Fruit fly (Drosophila melanogaster) whole organism, embryonic: Measurements from ENCODE around the gene jhamt.

Experiments used
- B-H1 ChIP-seq: fragments of 200-800 bp; sonication (Bioruptor generic); IDR thresholded peaks from 3 replicates; pipeline ENCODE4 v1.3.6; 2022; ENCODE audit warnings: missing biosample characterization, missing genetic modification characterization
- CG11723 ChIP-seq: fragments of 200-800 bp; sonication (Bioruptor generic); optimal IDR thresholded peaks from 2 replicates; lab custom pipeline; 2017; ENCODE audit warnings: missing biosample characterization, mild to moderate bottlenecking, missing genetic modification characterization
- CG12236 ChIP-seq: fragments of 200-800 bp; sonication (Bioruptor generic); optimal IDR thresholded peaks from 2 replicates; lab custom pipeline; 2016; ENCODE audit warnings: missing biosample characterization, missing genetic modification characterization
- CG16813 ChIP-seq: fragments of 200-800 bp; sonication (Bioruptor generic); IDR thresholded peaks from 3 replicates; pipeline ENCODE4 v1.3.6; 2022; ENCODE audit warnings: missing biosample characterization, missing genetic modification characterization; ENCODE audit not compliant: partially characterized antibody
- CG17361 ChIP-seq: fragments of 200-800 bp; sonication (Bioruptor generic); IDR thresholded peaks from 3 replicates; pipeline ENCODE4 v1.3.6; 2022; ENCODE audit warnings: missing biosample characterization, missing genetic modification characterization
- CG1792 ChIP-seq: fragments of 200-800 bp; sonication (Bioruptor generic); optimal IDR thresholded peaks from 2 replicates; lab custom pipeline; 2016; ENCODE audit warnings: missing biosample characterization, missing genetic modification characterization
- CG18764 ChIP-seq: fragments of 200-800 bp; sonication (Bioruptor generic); optimal IDR thresholded peaks from 3 replicates; lab custom pipeline; 2016; ENCODE audit warnings: missing biosample characterization, missing genetic modification characterization
- CG2129 ChIP-seq: fragments of 200-800 bp; sonication (Bioruptor generic); IDR thresholded peaks from 2 replicates; pipeline ENCODE4 v1.3.6; 2022; ENCODE audit warnings: missing biosample characterization, missing genetic modification characterization; ENCODE audit not compliant: partially characterized antibody
- CG2202 ChIP-seq: fragments of 200-800 bp; sonication (Bioruptor generic); optimal IDR thresholded peaks from 2 replicates; lab custom pipeline; 2018; ENCODE audit warnings: missing biosample characterization, mild to moderate bottlenecking, missing genetic modification characterization
- CG3726 ChIP-seq: fragments of 200-800 bp; sonication (Bioruptor generic); IDR thresholded peaks from 3 replicates; pipeline ENCODE4, ENCODE4 v1.3.6; 2022; ENCODE audit warnings: missing biosample characterization, missing genetic modification characterization
- CG4282 ChIP-seq: fragments of 200-800 bp; sonication (Bioruptor generic); optimal IDR thresholded peaks from 2 replicates; lab custom pipeline; 2016; ENCODE audit warnings: missing biosample characterization, missing genetic modification characterization
- CG5180 ChIP-seq: fragments of 200-800 bp; sonication (Bioruptor generic); optimal IDR thresholded peaks from 3 replicates; lab custom pipeline; 2017; ENCODE audit warnings: missing biosample characterization, missing genetic modification characterization, mild to moderate bottlenecking, moderate library complexity, missing genetic modification reagents
- CG6272 ChIP-seq: fragments of 200-800 bp; sonication (Bioruptor generic); IDR thresholded peaks from 2 replicates; pipeline ENCODE4 v1.3.6; 2022; ENCODE audit warnings: missing biosample characterization, missing genetic modification characterization
- CG8359 ChIP-seq: fragments of 200-800 bp; sonication (Bioruptor generic); optimal IDR thresholded peaks from 2 replicates; lab custom pipeline; 2017; ENCODE audit warnings: missing biosample characterization, mild to moderate bottlenecking, missing genetic modification characterization, borderline replicate concordance
- CG8765 ChIP-seq: fragments of 200-800 bp; sonication (Bioruptor generic); IDR thresholded peaks from 2 replicates; pipeline ENCODE4 v1.3.6; 2022; ENCODE audit warnings: missing biosample characterization, missing genetic modification characterization
- CG9876 ChIP-seq: fragments of 200-800 bp; sonication (Bioruptor generic); optimal IDR thresholded peaks from 2 replicates; lab custom pipeline; 2016; ENCODE audit warnings: missing biosample characterization, missing genetic modification characterization
- CoRest ChIP-seq: fragments of 200-800 bp; sonication (Bioruptor generic); optimal IDR thresholded peaks from 3 replicates; lab custom pipeline; 2018; ENCODE audit warnings: missing biosample characterization, mild to moderate bottlenecking, missing genetic modification characterization, moderate library complexity
- D ChIP-seq, 2 experiments: fragments of 200-800 bp in 1 of 2; fragments of >200 bp in 1 of 2; sonication (Bioruptor generic) in 1 of 2; optimal IDR thresholded peaks; 2 replicates in 1 of 2; 3 replicates in 1 of 2; lab custom pipeline; 2017; ENCODE audit warnings: mild to moderate bottlenecking in 1 of 2, missing biosample characterization in 1 of 2, missing genetic modification characterization in 1 of 2, missing genetic modification reagents in 1 of 2
- Doc2 ChIP-seq: fragments of 200-800 bp; sonication (Bioruptor generic); IDR thresholded peaks from 2 replicates; pipeline ENCODE4 v1.3.6; 2022; ENCODE audit warnings: missing biosample characterization, missing genetic modification characterization
- Dref ChIP-seq: fragments of 200-800 bp; sonication (Bioruptor generic); IDR thresholded peaks from 2 replicates; pipeline ENCODE4 v1.3.6; 2022; ENCODE audit warnings: missing biosample characterization, missing genetic modification characterization
- Gug ChIP-seq: fragments of 200-800 bp; sonication (Bioruptor generic); IDR thresholded peaks from 4 replicates; pipeline ENCODE4 v1.3.6; 2022; ENCODE audit warnings: missing biosample characterization, missing genetic modification characterization
- Hsf ChIP-seq: fragments of 200-800 bp; sonication (Bioruptor generic); optimal IDR thresholded peaks from 3 replicates; lab custom pipeline; 2016; ENCODE audit warnings: missing biosample characterization, missing genetic modification characterization
- NFAT ChIP-seq: fragments of 200-800 bp; sonication (Bioruptor generic); IDR thresholded peaks from 2 replicates; pipeline ENCODE4 v1.3.6; 2022; ENCODE audit warnings: missing biosample characterization, missing genetic modification characterization
- Neu2 ChIP-seq: fragments of 200-800 bp; sonication (Bioruptor generic); optimal IDR thresholded peaks from 3 replicates; lab custom pipeline; 2016; ENCODE audit warnings: missing biosample characterization, missing genetic modification characterization, borderline replicate concordance
- Oli ChIP-seq: fragments of 200-800 bp; sonication (Bioruptor generic); optimal IDR thresholded peaks from 2 replicates; lab custom pipeline; 2018; ENCODE audit warnings: missing biosample characterization, mild to moderate bottlenecking, missing genetic modification characterization, moderate library complexity
- Spps ChIP-seq: fragments of 200-800 bp; sonication (Bioruptor generic); optimal IDR thresholded peaks from 2 replicates; lab custom pipeline; 2018; ENCODE audit warnings: missing biosample characterization, mild to moderate bottlenecking, missing genetic modification characterization
- ab ChIP-seq: fragments of 200-800 bp; sonication (Bioruptor generic); optimal IDR thresholded peaks from 2 replicates; lab custom pipeline; 2016; ENCODE audit warnings: missing biosample characterization, missing genetic modification characterization
- al ChIP-seq: fragments of 200-800 bp; sonication (Bioruptor generic); IDR thresholded peaks from 2 replicates; pipeline ENCODE4 v1.3.6; 2022; ENCODE audit warnings: missing biosample characterization, missing genetic modification characterization
- ara ChIP-seq: fragments of 200-800 bp; sonication (Bioruptor generic); IDR thresholded peaks from 2 replicates; pipeline ENCODE4 v1.3.6; 2022; ENCODE audit warnings: missing biosample characterization, missing genetic modification characterization
- bab2 ChIP-seq: fragments of 200-800 bp; sonication (Bioruptor generic); optimal IDR thresholded peaks from 2 replicates; lab custom pipeline; 2016; ENCODE audit warnings: missing biosample characterization, missing genetic modification characterization
- cad ChIP-seq: fragments of >200 bp; optimal IDR thresholded peaks from 2 replicates; lab custom pipeline; 2017; ENCODE audit warnings: missing biosample characterization, missing genetic modification characterization
- caup ChIP-seq: fragments of 200-800 bp; sonication (Bioruptor generic); optimal IDR thresholded peaks from 3 replicates; lab custom pipeline; 2017; ENCODE audit warnings: missing biosample characterization, mild to moderate bottlenecking, missing genetic modification characterization, moderate library complexity; ENCODE audit not compliant: severe bottlenecking
- chinmo ChIP-seq: fragments of 200-800 bp; sonication (Bioruptor generic); IDR thresholded peaks from 4 replicates; pipeline ENCODE4 v1.3.6; 2022; ENCODE audit warnings: missing biosample characterization, missing genetic modification characterization; ENCODE audit not compliant: partially characterized antibody
- dati ChIP-seq: fragments of 200-800 bp; sonication (Bioruptor generic); IDR thresholded peaks from 2 replicates; pipeline ENCODE4 v1.3.6; 2022; ENCODE audit warnings: missing biosample characterization, missing genetic modification characterization
- ewg ChIP-seq: fragments of 200-800 bp; sonication (Bioruptor generic); optimal IDR thresholded peaks from 3 replicates; lab custom pipeline; 2017; ENCODE audit warnings: mild to moderate bottlenecking, missing biosample characterization, missing genetic modification reagents, missing genetic modification characterization
- fru ChIP-seq: fragments of >200 bp; optimal IDR thresholded peaks from 2 replicates; lab custom pipeline; 2017
- gce ChIP-seq: fragments of 200-800 bp; sonication (Bioruptor generic); IDR thresholded peaks from 3 replicates; pipeline ENCODE4 v1.3.6; 2022; ENCODE audit warnings: missing biosample characterization, missing genetic modification characterization
- gem ChIP-seq: fragments of 200-800 bp; sonication (Bioruptor generic); optimal IDR thresholded peaks from 2 replicates; lab custom pipeline; 2019; ENCODE audit warnings: missing biosample characterization, mild to moderate bottlenecking, missing genetic modification characterization, moderate library complexity
- grau ChIP-seq: fragments of 200-800 bp; optimal IDR thresholded peaks from 3 replicates; lab custom pipeline; 2019; ENCODE audit warnings: missing biosample characterization, mild to moderate bottlenecking, missing genetic modification characterization, moderate library complexity
- gsb-n ChIP-seq: fragments of 200-800 bp; sonication (Bioruptor generic); optimal IDR thresholded peaks from 3 replicates; lab custom pipeline; 2018; ENCODE audit warnings: missing biosample characterization, mild to moderate bottlenecking, missing genetic modification characterization
- kay ChIP-seq: fragments of 200-800 bp; sonication (Bioruptor generic); optimal IDR thresholded peaks from 2 replicates; lab custom pipeline; 2016; ENCODE audit warnings: missing biosample characterization, missing genetic modification characterization
- kni ChIP-seq: fragments of 200-800 bp; sonication (Bioruptor generic); optimal IDR thresholded peaks from 3 replicates; lab custom pipeline; 2017; ENCODE audit warnings: mild to moderate bottlenecking, missing biosample characterization, missing genetic modification reagents, missing genetic modification characterization
- repo ChIP-seq: fragments of 200-800 bp; sonication (Bioruptor generic); optimal IDR thresholded peaks from 2 replicates; lab custom pipeline; 2016; ENCODE audit warnings: missing biosample characterization, missing genetic modification characterization
- salm ChIP-seq: fragments of 200-800 bp; sonication (Bioruptor generic); optimal IDR thresholded peaks from 2 replicates; lab custom pipeline; 2018; ENCODE audit warnings: missing biosample characterization, mild to moderate bottlenecking, missing genetic modification characterization
- sc ChIP-seq, 3 experiments: fragments of >200 bp in 2 of 3; fragments of 200-800 bp in 1 of 3; sonication (Bioruptor generic) in 1 of 3; optimal IDR thresholded peaks; 2 replicates in 2 of 3; 3 replicates in 1 of 3; lab custom pipeline; 2017; ENCODE audit warnings: mild to moderate bottlenecking in 1 of 3, missing biosample characterization in 1 of 3, missing genetic modification characterization in 1 of 3, missing genetic modification reagents in 1 of 3
- unc-4 ChIP-seq: fragments of 200-800 bp; sonication (Bioruptor generic); IDR thresholded peaks from 2 replicates; pipeline ENCODE4 v1.3.6; 2022; ENCODE audit warnings: missing biosample characterization, missing genetic modification characterization; ENCODE audit not compliant: partially characterized antibody
- unpg ChIP-seq: fragments of 200-800 bp; sonication (Bioruptor generic); optimal IDR thresholded peaks from 3 replicates; lab custom pipeline; 2018; ENCODE audit warnings: missing biosample characterization, mild to moderate bottlenecking, missing genetic modification characterization, moderate library complexity
- vvl ChIP-seq: fragments of 200-800 bp; sonication (Bioruptor generic); IDR thresholded peaks from 2 replicates; pipeline ENCODE4 v1.3.6; 2022; ENCODE audit warnings: missing biosample characterization, missing genetic modification characterization

Gene jhamt

DNA sequence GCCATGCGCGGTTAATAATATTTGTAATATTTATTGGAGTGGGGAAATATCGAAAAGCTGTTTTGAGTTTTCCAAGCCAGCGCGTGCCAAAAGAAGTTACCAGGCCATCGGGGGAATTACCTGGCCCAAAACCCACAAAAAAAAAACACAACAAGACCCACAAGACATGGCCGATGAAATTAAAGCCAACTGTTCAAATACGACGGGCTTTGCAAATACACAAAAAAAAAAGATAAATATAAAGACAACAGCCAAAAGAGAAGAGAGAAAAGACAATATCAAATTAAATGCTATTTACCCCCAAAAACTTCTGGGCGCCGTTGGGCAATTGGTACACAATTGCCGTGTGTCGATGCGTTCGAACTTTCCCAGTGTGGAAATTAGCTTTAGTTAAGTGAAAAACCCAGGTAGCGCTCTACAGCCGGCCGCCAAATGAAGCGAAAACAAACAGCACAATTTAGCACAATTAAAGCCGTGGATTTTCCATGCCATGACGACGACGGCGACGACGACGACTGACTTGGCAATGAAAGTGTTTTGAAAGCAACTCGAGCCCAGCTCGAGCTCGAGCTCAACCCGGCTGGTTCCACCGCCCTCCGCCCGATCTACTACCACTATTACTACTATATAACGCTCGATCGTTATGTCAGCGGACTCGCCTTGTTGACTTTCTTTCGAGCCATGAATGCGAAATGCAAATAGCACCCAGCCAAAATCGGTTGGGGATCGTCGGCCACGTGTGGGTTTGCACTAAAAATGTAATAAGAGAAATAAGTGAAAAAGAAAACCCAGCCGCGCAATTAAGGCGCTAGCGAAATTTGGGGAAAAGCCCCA lies 47.7 kb upstream of the jhamt start (continued):
- TF ChIP-seq vvl (GFP tag; lab: Robert Waterston, UW): peak; percentile 19; the same call in 1 of the 2 replicates
- TF ChIP-seq CG4282: no peak
- no peak for TF ChIP-seq bab2 (GFP tag; lab: Kevin White, UChicago)
- no peak for TF ChIP-seq dati
- no peak for TF ChIP-seq CG6272
- TF ChIP-seq CG12236 (GFP tag; lab: Kevin White, UChicago): peak; percentile 3
- TF ChIP-seq CG8359 (GFP tag; lab: Kevin White, UChicago): no peak
- TF ChIP-seq Doc2: no peak
- peak; percentile 19 for TF ChIP-seq salm (tag; lab: Kevin White, UChicago)
- no peak for TF ChIP-seq sc (optimal IDR thresholded peaks at IDR 0.05; lab: Kevin White, UChicago)
- no peak for TF ChIP-seq sc (GFP tag; optimal IDR thresholded peaks at IDR 0.05; lab: Kevin White, UChicago)
- TF ChIP-seq gce (GFP tag; lab: Robert Waterston, UW): no peak
- TF ChIP-seq ara (GFP tag; lab: Robert Waterston, UW): no peak
- TF ChIP-seq grau (tag; lab: Kevin White, UChicago): no peak
- peak; percentile 53 for TF ChIP-seq gem
- peak; percentile 84 for TF ChIP-seq caup (GFP tag; lab: Kevin White, UChicago)
- TF ChIP-seq Oli (tag; lab: Kevin White, UChicago): no peak
- TF ChIP-seq D (optimal IDR thresholded peaks at IDR 0.05; lab: Kevin White, UChicago): no peak
- TF ChIP-seq D (GFP tag; optimal IDR thresholded peaks at IDR 0.05; lab: Kevin White, UChicago): peak; percentile 4
- TF ChIP-seq gsb-n (tag; lab: Kevin White, UChicago): peak; percentile 40
- TF ChIP-seq CG11723 (GFP tag; lab: Kevin White, UChicago): no peak
- TF ChIP-seq CG2129 (GFP tag; lab: Robert Waterston, UW): no peak
- TF ChIP-seq CG1792 (GFP tag; lab: Kevin White, UChicago): no peak
- TF ChIP-seq CG18764 (GFP tag; lab: Kevin White, UChicago): no peak
- TF ChIP-seq Spps (tag; lab: Kevin White, UChicago): no peak
- peak; percentile 16 for TF ChIP-seq repo
- no peak for TF ChIP-seq Dref (GFP tag; lab: Robert Waterston, UW)
- TF ChIP-seq CG8765 (GFP tag; lab: Robert Waterston, UW): no peak
- peak; percentile 16 for TF ChIP-seq CoRest (tag; lab: Kevin White, UChicago)
- TF ChIP-seq kni: peak; percentile 77
- no peak for TF ChIP-seq fru
- TF ChIP-seq cad: no peak
- TF ChIP-seq al (GFP tag; lab: Robert Waterston, UW): no peak
- TF ChIP-seq B-H1 (GFP tag; lab: Robert Waterston, UW): peak; percentile 30; the same call in 1 of the 3 replicates
- TF ChIP-seq Gug (GFP tag; lab: Robert Waterston, UW): no peak
- TF ChIP-seq unpg: peak; percentile 50
- no peak for TF ChIP-seq kay (GFP tag; lab: Kevin White, UChicago)
- TF ChIP-seq CG3726 (GFP tag; lab: Robert Waterston, UW): no peak
- TF ChIP-seq CG9876 (GFP tag; lab: Kevin White, UChicago): no peak
- TF ChIP-seq CG2202 (tag; lab: Kevin White, UChicago): no peak
- TF ChIP-seq CG5180 (GFP tag; lab: Kevin White, UChicago): peak; percentile 65
- TF ChIP-seq unc-4: no peak
- TF ChIP-seq ewg (GFP tag; lab: Kevin White, UChicago): peak; percentile 22
- TF ChIP-seq CG16813: no peak
- TF ChIP-seq Neu2 (GFP tag; lab: Kevin White, UChicago): no peak
- no peak for TF ChIP-seq ab
- no peak for TF ChIP-seq CG17361 (GFP tag; lab: Robert Waterston, UW)
- TF ChIP-seq Hsf (GFP tag; lab: Kevin White, UChicago): no peak
- TF ChIP-seq NFAT (GFP tag; lab: Robert Waterston, UW): 0 out of 2 replicates have a peak, but pooled peaks have one; percentile 34
- TF ChIP-seq chinmo (GFP tag; lab: Robert Waterston, UW): no peak
